Worm (Caenorhabditis elegans): ENCODE measurements around the gene ugt-54.

DNA sequence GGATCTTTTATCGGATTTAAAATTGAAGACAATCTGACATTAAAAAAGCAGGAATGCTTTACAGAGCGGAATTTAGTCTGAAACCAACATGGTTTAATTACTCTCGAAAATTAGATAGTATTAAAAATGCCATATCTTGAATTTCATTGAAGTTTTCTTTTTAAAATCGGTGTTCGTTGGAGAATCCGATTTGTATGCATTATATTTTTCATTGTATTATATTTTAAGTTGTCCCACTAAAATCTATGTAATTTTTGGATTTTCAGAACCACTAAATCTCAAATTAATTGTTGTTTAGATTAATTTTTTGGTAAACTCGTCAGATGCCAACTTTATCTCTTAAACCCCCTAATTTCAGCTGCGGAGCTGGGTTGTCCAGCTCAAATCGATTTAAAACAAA, 17.1 kb downstream of the ugt-54 start:
- TF ChIP-seq klf-2 (GFP tag; conservative IDR thresholded peaks at IDR 0.05) (no peak), tab-1 (GFP tag; IDR thresholded peaks at IDR 0.05) (no peak), ztf-23 (GFP tag; IDR thresholded peaks at IDR 0.05) (no peak), T22C8.4 (GFP tag; IDR thresholded peaks at IDR 0.05) (no peak), med-1 (GFP tag; optimal IDR thresholded peaks at IDR 0.05; ENCODE audit: insufficient read depth) (no peak), ztf-29 (GFP tag; IDR thresholded peaks at IDR 0.05) (no peak), ref-1 (GFP tag; conservative IDR thresholded peaks at IDR 0.05) (no peak), cog-1 (tag; optimal IDR thresholded peaks at IDR 0.05) (no peak)

All from whole organism, midembryonic.